Worm (Caenorhabditis elegans) whole organism, mixed stage, embryonic: ENCODE results near the gene C17B7.10.

Source experiments
- lin-13 ChIP-seq: fragments of 150-350 bp; optimal IDR thresholded peaks from 2 replicates; lab custom pipeline; 2014; ENCODE audit warnings: missing biosample characterization, missing genetic modification characterization
- lsy-2 ChIP-seq: fragments of 150-350 bp; optimal IDR thresholded peaks from 2 replicates; lab custom pipeline; 2014; ENCODE audit warnings: missing biosample characterization, missing genetic modification characterization
- mab-5 ChIP-seq: fragments of 150-350 bp; optimal IDR thresholded peaks from 2 replicates; lab custom pipeline; 2014; ENCODE audit warnings: missing biosample characterization, missing genetic modification characterization
- mep-1 ChIP-seq: fragments of 150-350 bp; optimal IDR thresholded peaks from 2 replicates; lab custom pipeline; 2017; ENCODE audit warnings: missing biosample characterization, missing genetic modification reagents, missing genetic modification characterization, inconsistent platforms
- nhr-28 ChIP-seq: fragments of 150-350 bp; optimal IDR thresholded peaks from 2 replicates; lab custom pipeline; 2014; ENCODE audit warnings: missing biosample characterization, missing genetic modification characterization
- unc-39 ChIP-seq: fragments of 150-350 bp; optimal IDR thresholded peaks from 2 replicates; lab custom pipeline; 2014; ENCODE audit warnings: missing biosample characterization, missing genetic modification characterization

ce11 chrV:3301898-3302297 lies 39.9 kb downstream of the C17B7.10 start, which contains the start of gene srbc-1:
- no peak for TF ChIP-seq unc-39 (tag; lab: Kevin White, UChicago)
- TF ChIP-seq nhr-28 (tag; lab: Kevin White, UChicago), result no peak
- TF ChIP-seq mab-5 (tag; lab: Kevin White, UChicago), result no peak
- TF ChIP-seq lsy-2 (tag; lab: Kevin White, UChicago), result no peak
- no peak for TF ChIP-seq lin-13 (tag; lab: Kevin White, UChicago)
- no peak for TF ChIP-seq mep-1 (tag; lab: Kevin White, UChicago)
